Fruit fly (Drosophila melanogaster) whole organism, embryonic: ENCODE results near the gene Scox.

Experiments used
- CG11560 ChIP-seq: fragments of 200-800 bp; sonication (Bioruptor generic); IDR thresholded peaks from 3 replicates; pipeline ENCODE4 v1.3.6; 2022; ENCODE audit warnings: missing biosample characterization, missing genetic modification characterization
- CG13296 ChIP-seq: fragments of 200-800 bp; sonication (Bioruptor generic); optimal IDR thresholded peaks from 3 replicates; lab custom pipeline; 2018; ENCODE audit warnings: missing biosample characterization, mild to moderate bottlenecking, missing genetic modification characterization
- CG13624 ChIP-seq: fragments of 200-800 bp; sonication (Bioruptor generic); optimal IDR thresholded peaks from 2 replicates; lab custom pipeline; 2016; ENCODE audit warnings: missing biosample characterization, missing genetic modification characterization
- CG14860 ChIP-seq: fragments of 200-800 bp; sonication (Bioruptor generic); IDR thresholded peaks from 3 replicates; pipeline ENCODE4 v1.3.6; 2022; ENCODE audit warnings: missing biosample characterization, missing genetic modification characterization; ENCODE audit not compliant: partially characterized antibody
- CG15073 ChIP-seq: fragments of 200-800 bp; sonication (Bioruptor generic); optimal IDR thresholded peaks from 2 replicates; lab custom pipeline; 2016; ENCODE audit warnings: missing biosample characterization, missing genetic modification characterization
- CG1603 ChIP-seq: fragments of 200-800 bp; sonication (Bioruptor generic); optimal IDR thresholded peaks from 2 replicates; lab custom pipeline; 2019; ENCODE audit warnings: missing biosample characterization, mild to moderate bottlenecking, missing genetic modification characterization, moderate library complexity
- CG17359 ChIP-seq: fragments of 200-800 bp; sonication (Bioruptor generic); optimal IDR thresholded peaks from 3 replicates; lab custom pipeline; 2018; ENCODE audit warnings: missing biosample characterization, mild to moderate bottlenecking, missing genetic modification characterization, moderate library complexity
- CG17568 ChIP-seq: fragments of 200-800 bp; sonication (Bioruptor generic); optimal IDR thresholded peaks from 2 replicates; lab custom pipeline; 2018; ENCODE audit warnings: missing biosample characterization, mild to moderate bottlenecking, missing genetic modification characterization, moderate library complexity
- CG18011 ChIP-seq: fragments of 200-800 bp; sonication (Bioruptor generic); optimal IDR thresholded peaks from 2 replicates; lab custom pipeline; 2017; ENCODE audit warnings: missing biosample characterization, missing genetic modification characterization, mild to moderate bottlenecking, moderate library complexity, missing genotype
- CG2199 ChIP-seq: fragments of 200-800 bp; sonication (Bioruptor generic); IDR thresholded peaks from 3 replicates; pipeline ENCODE4 v1.3.6; 2022; ENCODE audit warnings: missing biosample characterization, missing genetic modification characterization
- CG2889 ChIP-seq: fragments of 200-800 bp; sonication (Bioruptor generic); IDR thresholded peaks from 3 replicates; pipeline ENCODE4 v1.3.6; 2022; ENCODE audit warnings: missing biosample characterization, missing genetic modification characterization
- CG32767 ChIP-seq: fragments of 200-800 bp; sonication (Bioruptor generic); IDR thresholded peaks from 2 replicates; pipeline ENCODE4 v1.3.6; 2022; ENCODE audit warnings: missing biosample characterization, missing genetic modification characterization
- CG3281 ChIP-seq: fragments of 200-800 bp; sonication (Bioruptor generic); optimal IDR thresholded peaks from 3 replicates; lab custom pipeline; 2017; ENCODE audit warnings: missing biosample characterization, mild to moderate bottlenecking, missing genetic modification characterization
- CG3838 ChIP-seq: fragments of 200-800 bp; sonication (Bioruptor generic); optimal IDR thresholded peaks from 3 replicates; lab custom pipeline; 2016; ENCODE audit warnings: missing biosample characterization, missing genetic modification characterization
- CG4360 ChIP-seq: fragments of 200-800 bp; sonication (Bioruptor generic); IDR thresholded peaks from 2 replicates; pipeline ENCODE4 v1.3.6; 2022; ENCODE audit warnings: missing biosample characterization, missing genetic modification characterization
- CG4707 ChIP-seq: fragments of 200-800 bp; sonication (Bioruptor generic); optimal IDR thresholded peaks from 2 replicates; lab custom pipeline; 2018; ENCODE audit warnings: missing biosample characterization, mild to moderate bottlenecking, missing genetic modification characterization, moderate library complexity
- CG5953 ChIP-seq: fragments of 200-800 bp; sonication (Bioruptor generic); IDR thresholded peaks from 2 replicates; pipeline ENCODE4 v1.3.6; 2022; ENCODE audit warnings: missing biosample characterization, missing genetic modification characterization
- CG6854 ChIP-seq: fragments of 200-800 bp; sonication (Bioruptor generic); optimal IDR thresholded peaks from 3 replicates; lab custom pipeline; 2017; ENCODE audit warnings: missing biosample characterization, mild to moderate bottlenecking, missing genetic modification characterization
- CG8388 ChIP-seq: fragments of 200-800 bp; sonication (Bioruptor generic); optimal IDR thresholded peaks from 2 replicates; lab custom pipeline; 2019; ENCODE audit warnings: missing biosample characterization, mild to moderate bottlenecking, missing genetic modification characterization, moderate library complexity
- CG8944 ChIP-seq: fragments of 200-800 bp; sonication (Bioruptor generic); optimal IDR thresholded peaks from 3 replicates; lab custom pipeline; 2016; ENCODE audit warnings: missing biosample characterization, missing genetic modification characterization
- CG9437 ChIP-seq: fragments of 200-800 bp; sonication (Bioruptor generic); optimal IDR thresholded peaks from 2 replicates; lab custom pipeline; 2018; ENCODE audit warnings: missing biosample characterization, mild to moderate bottlenecking, missing genetic modification characterization
- Dp ChIP-seq: fragments of 200-800 bp; sonication (Bioruptor generic); optimal IDR thresholded peaks from 2 replicates; lab custom pipeline; 2018; ENCODE audit warnings: missing biosample characterization, mild to moderate bottlenecking, missing genetic modification characterization, moderate library complexity
- Ets65A ChIP-seq: fragments of 200-800 bp; sonication (Bioruptor generic); peaks from one replicate; lab custom pipeline; 2016; ENCODE audit warnings: missing biosample characterization, missing genetic modification characterization
- Fer2 ChIP-seq: fragments of 200-800 bp; sonication (Bioruptor generic); optimal IDR thresholded peaks from 2 replicates; lab custom pipeline; 2018; ENCODE audit warnings: missing biosample characterization, mild to moderate bottlenecking, missing genetic modification characterization, moderate library complexity
- HmgZ ChIP-seq: fragments of 200-800 bp; sonication (Bioruptor generic); optimal IDR thresholded peaks from 2 replicates; lab custom pipeline; 2018; ENCODE audit warnings: missing biosample characterization, mild to moderate bottlenecking, missing genetic modification characterization
- Kr ChIP-seq: fragments of 200-800 bp; sonication (Bioruptor generic); optimal IDR thresholded peaks from 2 replicates; lab custom pipeline; 2017; ENCODE audit warnings: missing biosample characterization, mild to moderate bottlenecking, missing genetic modification characterization
- Lhr ChIP-seq: fragments of 200-800 bp; sonication (Bioruptor generic); optimal IDR thresholded peaks from 3 replicates; lab custom pipeline; 2017; ENCODE audit warnings: mild to moderate bottlenecking, missing biosample characterization, missing genetic modification reagents, missing genetic modification characterization
- Lim3 ChIP-seq: fragments of 200-800 bp; sonication (Bioruptor generic); IDR thresholded peaks from 2 replicates; pipeline ENCODE4 v1.3.6; 2022; ENCODE audit warnings: missing biosample characterization, missing genetic modification characterization
- Max ChIP-seq: fragments of 200-800 bp; sonication (Bioruptor generic); optimal IDR thresholded peaks from 2 replicates; lab custom pipeline; 2016; ENCODE audit warnings: missing biosample characterization, mild to moderate bottlenecking, missing genetic modification characterization
- Six4 ChIP-seq: fragments of 200-800 bp; sonication (Bioruptor generic); optimal IDR thresholded peaks from 2 replicates; lab custom pipeline; 2016; ENCODE audit warnings: missing biosample characterization, missing genetic modification characterization
- TFAM ChIP-seq: fragments of 200-800 bp; sonication (Bioruptor generic); optimal IDR thresholded peaks from 2 replicates; lab custom pipeline; 2017; ENCODE audit warnings: missing biosample characterization, missing genetic modification characterization, inconsistent platforms
- Usf ChIP-seq: fragments of 200-800 bp; sonication (Bioruptor generic); optimal IDR thresholded peaks from 2 replicates; lab custom pipeline; 2017; ENCODE audit warnings: missing genotype, missing biosample characterization, missing genetic modification characterization
- Vsx1 ChIP-seq: fragments of 200-800 bp; sonication (Bioruptor generic); optimal IDR thresholded peaks from 2 replicates; lab custom pipeline; 2017; ENCODE audit warnings: missing biosample characterization, mild to moderate bottlenecking, missing genetic modification characterization, missing genetic modification reagents
- br ChIP-seq: fragments of >200 bp; optimal IDR thresholded peaks from 2 replicates; lab custom pipeline; 2017
- btn ChIP-seq: fragments of 200-800 bp; sonication (Bioruptor generic); optimal IDR thresholded peaks from 2 replicates; lab custom pipeline; 2016; ENCODE audit warnings: missing biosample characterization, missing genetic modification characterization
- grau ChIP-seq: fragments of 200-800 bp; optimal IDR thresholded peaks from 3 replicates; lab custom pipeline; 2019; ENCODE audit warnings: missing biosample characterization, mild to moderate bottlenecking, missing genetic modification characterization, moderate library complexity
- ind ChIP-seq: fragments of 200-800 bp; sonication (Bioruptor generic); optimal IDR thresholded peaks from 3 replicates; lab custom pipeline; 2016; ENCODE audit warnings: missing biosample characterization, missing genetic modification characterization
- ken ChIP-seq: fragments of 200-800 bp; sonication (Bioruptor generic); IDR thresholded peaks from 3 replicates; pipeline ENCODE4 v1.3.6; 2022; ENCODE audit warnings: missing biosample characterization, missing genetic modification characterization
- klu ChIP-seq: fragments of 200-800 bp; sonication (Bioruptor generic); IDR thresholded peaks from 2 replicates; pipeline ENCODE4 v1.3.6; 2022; ENCODE audit warnings: missing biosample characterization, missing genetic modification characterization
- lmd ChIP-seq: fragments of 200-800 bp; sonication (Bioruptor generic); IDR thresholded peaks from 2 replicates; pipeline ENCODE4 v1.3.6; 2022; ENCODE audit warnings: missing biosample characterization, missing genetic modification characterization
- p53 ChIP-seq: fragments of 200-800 bp; sonication (Bioruptor generic); optimal IDR thresholded peaks from 2 replicates; lab custom pipeline; 2016; ENCODE audit warnings: missing biosample characterization, missing genetic modification characterization
- pzg ChIP-seq: fragments of 200-800 bp; sonication (Bioruptor generic); optimal IDR thresholded peaks from 3 replicates; lab custom pipeline; 2018; ENCODE audit warnings: missing biosample characterization, mild to moderate bottlenecking, missing genetic modification characterization, moderate library complexity
- rib ChIP-seq: fragments of 200-800 bp; sonication (Bioruptor generic); IDR thresholded peaks from 2 replicates; pipeline ENCODE4 v1.3.6; 2022; ENCODE audit warnings: missing biosample characterization, missing genetic modification characterization
- salm ChIP-seq: fragments of 200-800 bp; sonication (Bioruptor generic); optimal IDR thresholded peaks from 2 replicates; lab custom pipeline; 2018; ENCODE audit warnings: missing biosample characterization, mild to moderate bottlenecking, missing genetic modification characterization
- slou ChIP-seq: fragments of 200-800 bp; sonication (Bioruptor generic); optimal IDR thresholded peaks from 3 replicates; lab custom pipeline; 2016; ENCODE audit warnings: missing biosample characterization, missing genetic modification characterization
- ssp ChIP-seq: fragments of 200-800 bp; sonication (Bioruptor generic); IDR thresholded peaks from 2 replicates; pipeline ENCODE4 v1.3.6; 2022; ENCODE audit warnings: missing biosample characterization, missing genetic modification characterization
- twi ChIP-seq: fragments of 200-800 bp; optimal IDR thresholded peaks from 2 replicates; lab custom pipeline; 2019; ENCODE audit warnings: missing biosample characterization, mild to moderate bottlenecking, missing genetic modification characterization, moderate library complexity
- unc-4 ChIP-seq: fragments of 200-800 bp; sonication (Bioruptor generic); IDR thresholded peaks from 2 replicates; pipeline ENCODE4 v1.3.6; 2022; ENCODE audit warnings: missing biosample characterization, missing genetic modification characterization; ENCODE audit not compliant: partially characterized antibody
- vnd ChIP-seq: fragments of 200-800 bp; sonication (Bioruptor generic); IDR thresholded peaks from 3 replicates; pipeline ENCODE4 v1.3.6; 2022; ENCODE audit warnings: missing biosample characterization, missing genetic modification characterization; ENCODE audit not compliant: partially characterized antibody

Gene Scox

dm6 chr2L:4997401-4998259 lies 28.9 kb upstream of the Scox start (continued):
- TF ChIP-seq CG18011 (GFP tag; lab: Kevin White, UChicago) (peak; percentile 91), Six4 (peak; percentile 99), CG3281 (GFP tag; lab: Kevin White, UChicago) (peak; percentile 99), CG9437 (GFP tag; lab: Kevin White, UChicago) (peak; percentile 97), Lim3 (GFP tag; lab: Robert Waterston, UW) (peak; percentile 99; the same call in 1 of the 2 replicates), twi (tag; lab: Kevin White, UChicago) (peak; percentile 96), rib (GFP tag; lab: Robert Waterston, UW) (peak; percentile 97), p53 (GFP tag; lab: Kevin White, UChicago) (peak; percentile 98), br (lab: Kevin White, UChicago) (no peak), ind (peak; percentile 99), CG14860 (GFP tag; lab: Robert Waterston, UW) (peak; percentile 65), CG13296 (peak; percentile 96), CG2889 (GFP tag; lab: Robert Waterston, UW) (peak; percentile 99), Ets65A (GFP tag; lab: Kevin White, UChicago) (peak; percentile 100), CG1603 (tag; lab: Kevin White, UChicago) (peak; percentile 99), CG4360 (GFP tag; lab: Robert Waterston, UW) (peak; percentile 92), Dp (GFP tag; lab: Kevin White, UChicago) (peak; percentile 48), lmd (GFP tag; lab: Robert Waterston, UW) (peak; percentile 99), CG5953 (GFP tag; lab: Robert Waterston, UW) (peak; percentile 99), CG32767 (peak; percentile 98), Kr (GFP tag; lab: Kevin White, UChicago) (peak; percentile 87), grau (tag; lab: Kevin White, UChicago) (peak; percentile 98), salm (peak; percentile 98), pzg (peak; percentile 41), CG13624 (peak; percentile 99), Vsx1 (GFP tag; lab: Kevin White, UChicago) (peak; percentile 96), HmgZ (tag; lab: Kevin White, UChicago) (peak; percentile 99), CG17359 (peak; percentile 99), Fer2 (peak; percentile 96), Usf (GFP tag; lab: Kevin White, UChicago) (peak; percentile 98), TFAM (GFP tag; lab: Kevin White, UChicago) (peak; percentile 94), CG2199 (GFP tag; lab: Robert Waterston, UW) (peak; percentile 99), Lhr (GFP tag; lab: Kevin White, UChicago) (peak; percentile 97), Max (GFP tag; lab: Kevin White, UChicago) (peak; percentile 99), vnd (peak; percentile 73), ssp (GFP tag; lab: Robert Waterston, UW) (peak; percentile 95), btn (GFP tag; lab: Kevin White, UChicago) (peak; percentile 99), CG11560 (tag; lab: Robert Waterston, UW) (peak; percentile 94), CG6854 (GFP tag; lab: Kevin White, UChicago) (peak; percentile 96), ken (peak; percentile 99), unc-4 (GFP tag; lab: Robert Waterston, UW) (no peak; the same call in 1 of the 2 replicates), CG4707 (peak; percentile 100), CG8388 (GFP tag; lab: Kevin White, UChicago) (peak; percentile 98), slou (GFP tag; lab: Kevin White, UChicago) (peak; percentile 98), klu (GFP tag; lab: Robert Waterston, UW) (peak; percentile 98), CG8944 (GFP tag; lab: Kevin White, UChicago) (peak; percentile 99), CG3838 (GFP tag; lab: Kevin White, UChicago) (peak; percentile 96), CG15073 (peak; percentile 91), CG17568 (GFP tag; lab: Kevin White, UChicago) (peak; percentile 97)
